Worm (Caenorhabditis elegans): ENCODE measurements around the gene dur-1.

- TF ChIP-seq ztf-4 (tag; optimal IDR thresholded peaks at IDR 0.05) (no peak), nhr-11 (tag; optimal IDR thresholded peaks at IDR 0.05) (no peak), nhr-12 (tag; optimal IDR thresholded peaks at IDR 0.05) (no peak), ama-1 (optimal IDR thresholded peaks at IDR 0.05) (no peak), efl-1 (optimal IDR thresholded peaks at IDR 0.05) (no peak), efl-1 (GFP tag; optimal IDR thresholded peaks at IDR 0.05 in 1 of 2) (peak in 1 of 2 experiments; percentile 33), elt-2 (tag; optimal IDR thresholded peaks at IDR 0.05) (peak; percentile 74), fkh-10 (GFP tag; optimal IDR thresholded peaks at IDR 0.05) (no peak), lsy-2 (tag; optimal IDR thresholded peaks at IDR 0.05) (peak in 1 of 2 experiments; percentile 10), nhr-237 (tag; optimal IDR thresholded peaks at IDR 0.05) (no peak), lin-35 (GFP tag; optimal IDR thresholded peaks at IDR 0.05) (peak in 1 of 2 experiments; percentile 71)
Observed at ce11 chrIV:9875646-9876045, 52.4 kb downstream of the dur-1 start.

Measured in whole organism, L1 larva.